Fruit fly (Drosophila melanogaster) whole organism, adult: ENCODE measurements around the gene Vps15.

ENCODE experiments used
- CG11617 ChIP-seq: fragments of 200-800 bp; sonication (Bioruptor generic); optimal IDR thresholded peaks from 2 replicates; lab custom pipeline; 2017; ENCODE audit warnings: mild to moderate bottlenecking, missing biosample characterization, missing genetic modification reagents, missing genetic modification characterization
- CG12768 ChIP-seq: fragments of 200-800 bp; sonication (Bioruptor generic); optimal IDR thresholded peaks from 2 replicates; lab custom pipeline; 2017; ENCODE audit warnings: missing biosample characterization, missing genetic modification characterization, mild to moderate bottlenecking, moderate library complexity, missing genetic modification reagents
- CG14711 ChIP-seq: fragments of 200-800 bp; sonication (Bioruptor generic); optimal IDR thresholded peaks from 2 replicates; lab custom pipeline; 2018; ENCODE audit warnings: missing biosample characterization, mild to moderate bottlenecking, missing genetic modification characterization, moderate library complexity
- CG1620 ChIP-seq: fragments of 200-800 bp; sonication (Bioruptor generic); optimal IDR thresholded peaks from 2 replicates; lab custom pipeline; 2016; ENCODE audit warnings: missing biosample characterization, missing genetic modification characterization
- CG33017 ChIP-seq: fragments of 200-800 bp; sonication (Bioruptor generic); optimal IDR thresholded peaks from 2 replicates; lab custom pipeline; 2018; ENCODE audit warnings: missing biosample characterization, mild to moderate bottlenecking, missing genetic modification characterization, moderate library complexity
- CG5204 ChIP-seq: fragments of 200-800 bp; sonication (Bioruptor generic); optimal IDR thresholded peaks from 2 replicates; lab custom pipeline; 2016; ENCODE audit warnings: missing biosample characterization, missing genetic modification characterization
- CG7045 ChIP-seq: fragments of 200-800 bp; sonication (Bioruptor generic); optimal IDR thresholded peaks from 2 replicates; lab custom pipeline; 2017; ENCODE audit warnings: missing biosample characterization, mild to moderate bottlenecking, missing genetic modification characterization
- CG7101 ChIP-seq: fragments of 200-800 bp; sonication (Bioruptor generic); optimal IDR thresholded peaks from 2 replicates; lab custom pipeline; 2018; ENCODE audit warnings: missing biosample characterization, mild to moderate bottlenecking, missing genetic modification characterization, moderate library complexity
- Clk ChIP-seq: fragments of 200-800 bp; sonication (Bioruptor generic); optimal IDR thresholded peaks from 2 replicates; lab custom pipeline; 2017; ENCODE audit warnings: missing biosample characterization, missing genetic modification characterization
- Crg-1 ChIP-seq: fragments of 200-800 bp; sonication (Bioruptor generic); optimal IDR thresholded peaks from 2 replicates; lab custom pipeline; 2016; ENCODE audit warnings: missing biosample characterization, missing genetic modification characterization
- Hr96 ChIP-seq: fragments of 200-800 bp; sonication (Bioruptor generic); optimal IDR thresholded peaks from 2 replicates; lab custom pipeline; 2016; ENCODE audit warnings: missing biosample characterization, missing genetic modification characterization
- Mnt ChIP-seq: fragments of 200-800 bp; sonication (Bioruptor generic); optimal IDR thresholded peaks from 2 replicates; lab custom pipeline; 2016; ENCODE audit warnings: missing biosample characterization, mild to moderate bottlenecking, missing genetic modification characterization
- bab1 ChIP-seq: fragments of 200-800 bp; sonication (Bioruptor generic); optimal IDR thresholded peaks from 3 replicates; lab custom pipeline; 2019; ENCODE audit warnings: missing biosample characterization, mild to moderate bottlenecking, missing genetic modification characterization, moderate library complexity
- cic ChIP-seq: fragments of 200-800 bp; sonication (Bioruptor generic); optimal IDR thresholded peaks from 2 replicates; lab custom pipeline; 2017; ENCODE audit warnings: missing biosample characterization, mild to moderate bottlenecking, missing genetic modification characterization, moderate library complexity
- cnc ChIP-seq, 2 experiments: fragments of >200 bp; optimal IDR thresholded peaks; 2 replicates each; lab custom pipeline; 2017
- kay ChIP-seq: fragments of 200-800 bp; sonication (Bioruptor generic); peaks from one replicate; lab custom pipeline; 2016; ENCODE audit warnings: missing biosample characterization, missing genetic modification characterization, borderline replicate concordance
- ovo ChIP-seq: fragments of 200-800 bp; sonication (Bioruptor generic); optimal IDR thresholded peaks from 2 replicates; lab custom pipeline; 2016; ENCODE audit warnings: missing biosample characterization, missing genetic modification characterization
- pad ChIP-seq: fragments of 200-800 bp; sonication (Bioruptor generic); optimal IDR thresholded peaks from 3 replicates; lab custom pipeline; 2017; ENCODE audit warnings: missing biosample characterization, missing genetic modification characterization, mild to moderate bottlenecking, moderate library complexity, missing genetic modification reagents
- tj ChIP-seq: fragments of 200-800 bp; sonication (Bioruptor generic); optimal IDR thresholded peaks from 3 replicates; lab custom pipeline; 2017; ENCODE audit warnings: missing biosample characterization, mild to moderate bottlenecking, missing genetic modification characterization, moderate library complexity
- toe ChIP-seq: fragments of 200-800 bp; sonication (Bioruptor generic); optimal IDR thresholded peaks from 2 replicates; lab custom pipeline; 2016; ENCODE audit warnings: missing biosample characterization, missing genetic modification characterization

The Vps15 gene

dm6 chr3R:9249025-9249735, 3.5 kb upstream of the Vps15 start:
- no peak for TF ChIP-seq ovo (GFP tag; lab: Kevin White, UChicago)
- TF ChIP-seq CG5204 (GFP tag; lab: Kevin White, UChicago) = no peak

- no peak for TF ChIP-seq Mnt (GFP tag; lab: Kevin White, UChicago)
- peak; percentile 24 for TF ChIP-seq CG14711
- no peak for TF ChIP-seq CG5204 (GFP tag; lab: Kevin White, UChicago)
- peak; percentile 89 for TF ChIP-seq bab1 (GFP tag; lab: Kevin White, UChicago)
- no peak for TF ChIP-seq tj (GFP tag; lab: Kevin White, UChicago)
- TF ChIP-seq CG7101 = peak; percentile 34
Measured at dm6 chr3R:9246879-9247621, 1.4 kb upstream of the Vps15 start.

- TF ChIP-seq cic (GFP tag; lab: Kevin White, UChicago) (no peak), CG11617 (GFP tag; lab: Kevin White, UChicago) (no peak), CG5204 (GFP tag; lab: Kevin White, UChicago) (no peak), Crg-1 (GFP tag; lab: Kevin White, UChicago) (no peak), CG7101 (no peak), toe (GFP tag; lab: Kevin White, UChicago) (no peak), tj (GFP tag; lab: Kevin White, UChicago) (no peak), Clk (GFP tag; lab: Kevin White, UChicago) (no peak), CG7045 (GFP tag; lab: Kevin White, UChicago) (no peak), Mnt (GFP tag; lab: Kevin White, UChicago) (no peak), CG14711 (no peak), cnc (optimal IDR thresholded peaks at IDR 0.05; lab: Kevin White, UChicago) (no peak), pad (GFP tag; lab: Kevin White, UChicago) (no peak), ovo (GFP tag; lab: Kevin White, UChicago) (no peak), CG33017 (no peak), CG1620 (GFP tag; lab: Kevin White, UChicago) (no peak), bab1 (GFP tag; lab: Kevin White, UChicago) (no peak), CG12768 (no peak), Hr96 (GFP tag; lab: Kevin White, UChicago) (no peak)
Measured at dm6 chr3R:9246366-9246765, 697 bp upstream of the Vps15 start, which contains the start of gene CG8420. TSS of gene CG8420 (plus strand) at chr3R:9246649.

dm6 chr3R:9240554-9240953, 5.1 kb downstream of the Vps15 start, which contains the start of gene D1:
TSS of gene D1 (minus strand) at chr3R:9240654.
- no peak for TF ChIP-seq toe (GFP tag; lab: Kevin White, UChicago)
- TF ChIP-seq CG1620 (GFP tag; lab: Kevin White, UChicago) = no peak
- no peak for TF ChIP-seq CG5204 (GFP tag; lab: Kevin White, UChicago)
- no peak for TF ChIP-seq Crg-1 (GFP tag; lab: Kevin White, UChicago)
- TF ChIP-seq bab1 (GFP tag; lab: Kevin White, UChicago) = no peak
- no peak for TF ChIP-seq CG14711
- TF ChIP-seq CG12768 = no peak
- no peak for TF ChIP-seq CG7101
- TF ChIP-seq Hr96 (GFP tag; lab: Kevin White, UChicago) = no peak
- no peak for TF ChIP-seq Clk (GFP tag; lab: Kevin White, UChicago)
- no peak for TF ChIP-seq CG11617 (GFP tag; lab: Kevin White, UChicago)
- TF ChIP-seq CG33017 = no peak
- no peak for TF ChIP-seq kay (GFP tag; lab: Kevin White, UChicago)
- no peak for TF ChIP-seq cic (GFP tag; lab: Kevin White, UChicago)
- TF ChIP-seq pad (GFP tag; lab: Kevin White, UChicago) = no peak
- TF ChIP-seq Mnt (GFP tag; lab: Kevin White, UChicago) = no peak
- no peak for TF ChIP-seq ovo (GFP tag; lab: Kevin White, UChicago)

dm6 chr3R:9239941-9240400, 5.7 kb downstream of the Vps15 start:
- no peak for TF ChIP-seq pad (GFP tag; lab: Kevin White, UChicago)
- peak; percentile 18 for TF ChIP-seq CG12768
- peak; percentile 53 for TF ChIP-seq Mnt (GFP tag; lab: Kevin White, UChicago)
- TF ChIP-seq tj (GFP tag; lab: Kevin White, UChicago) = no peak
- TF ChIP-seq CG11617 (GFP tag; lab: Kevin White, UChicago) = peak; percentile 23
- peak; percentile 26 for TF ChIP-seq CG14711
- TF ChIP-seq CG33017 = no peak
- peak; percentile 20 for TF ChIP-seq Crg-1 (GFP tag; lab: Kevin White, UChicago)
- TF ChIP-seq bab1 (GFP tag; lab: Kevin White, UChicago) = peak; percentile 70
- peak; percentile 23 for TF ChIP-seq cic (GFP tag; lab: Kevin White, UChicago)
